Fruit fly (Drosophila melanogaster): ENCODE measurements around the gene Eip74EF.

The Eip74EF gene

DNA sequence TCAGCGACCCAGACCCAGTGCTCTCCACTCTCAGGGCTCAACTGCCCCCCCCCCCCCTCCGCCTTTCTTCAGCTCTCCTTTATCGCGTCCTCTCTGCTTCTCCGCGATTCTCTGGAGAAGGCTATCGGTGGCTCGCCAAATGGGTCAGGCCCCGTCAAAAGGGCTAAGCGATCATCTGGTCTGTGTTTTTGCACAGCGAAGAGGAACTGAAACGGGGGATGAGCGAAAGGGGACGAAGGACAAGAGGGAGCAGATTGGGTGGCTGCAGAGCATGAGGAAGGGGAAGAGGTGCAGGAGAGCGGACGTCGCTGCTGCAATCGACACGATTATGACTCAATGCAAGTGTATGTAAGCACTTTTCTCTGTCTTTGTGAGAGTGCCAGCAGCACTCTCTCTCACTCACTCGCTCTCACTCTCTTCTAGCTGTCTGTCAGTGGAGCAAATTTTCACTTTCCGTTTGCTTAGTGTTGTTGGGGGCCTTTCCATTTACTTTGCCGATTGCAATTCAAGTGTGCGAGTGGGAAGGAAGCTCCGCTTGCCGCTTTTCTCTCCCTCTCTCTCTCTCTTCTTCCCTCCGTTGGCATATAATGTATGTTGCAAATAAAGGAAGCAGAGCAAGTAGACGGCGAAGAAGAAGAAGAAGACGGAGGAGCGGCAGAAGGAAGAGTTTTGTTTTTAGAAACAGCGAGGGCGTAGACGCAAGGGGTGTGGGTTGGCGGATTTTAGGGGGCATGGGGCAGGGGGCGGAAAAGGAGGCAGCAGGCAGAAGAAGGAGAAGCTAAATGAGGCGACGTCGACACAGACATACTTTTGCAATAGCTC lies 41.4 kb downstream of the Eip74EF start:
- TF ChIP-seq Pif1B (GFP tag; optimal IDR thresholded peaks at IDR 0.05) (peak; percentile 56), CG13204 (GFP tag; optimal IDR thresholded peaks at IDR 0.05) (peak; percentile 83), CG8301 (tag; optimal IDR thresholded peaks at IDR 0.05) (peak; percentile 54), CG15710 (tag; optimal IDR thresholded peaks at IDR 0.05) (no peak), CG34367 (tag; optimal IDR thresholded peaks at IDR 0.05) (no peak), gl (tag; optimal IDR thresholded peaks at IDR 0.05) (no peak), fd96Ca (GFP tag; IDR thresholded peaks at IDR 0.05) (peak; percentile 69), D1 (tag; optimal IDR thresholded peaks at IDR 0.05) (no peak), Pif1A (GFP tag; optimal IDR thresholded peaks at IDR 0.05) (peak; percentile 35), CG10348 (GFP tag; IDR thresholded peaks at IDR 0.05) (no peak), Ets98B (GFP tag; IDR thresholded peaks at IDR 0.05) (peak; percentile 59), CG14655 (GFP tag; optimal IDR thresholded peaks at IDR 0.05) (peak; percentile 34), Snoo (tag; optimal IDR thresholded peaks at IDR 0.05) (peak; percentile 64), CG8159 (tag; optimal IDR thresholded peaks at IDR 0.05) (no peak), CG4496 (GFP tag; IDR thresholded peaks at IDR 0.05) (peak; percentile 63; the same call in 2 of the 3 replicates), CG12605 (GFP tag; IDR thresholded peaks at IDR 0.05) (no peak), EcR (GFP tag; optimal IDR thresholded peaks at IDR 0.05) (peak; percentile 95), rn (GFP tag; IDR thresholded peaks at IDR 0.05) (no peak), CG9948 (tag; optimal IDR thresholded peaks at IDR 0.05) (no peak), CG32121 (GFP tag; IDR thresholded peaks at IDR 0.05) (peak; percentile 19; the same call in 1 of the 2 replicates), CG17806 (tag; optimal IDR thresholded peaks at IDR 0.05) (no peak)

- TF ChIP-seq Pif1A (GFP tag; optimal IDR thresholded peaks at IDR 0.05) (peak; percentile 23), CG9948 (tag; optimal IDR thresholded peaks at IDR 0.05) (peak; percentile 82), Ets98B (GFP tag; IDR thresholded peaks at IDR 0.05) (no peak), CG8159 (tag; optimal IDR thresholded peaks at IDR 0.05) (peak; percentile 77), EcR (GFP tag; optimal IDR thresholded peaks at IDR 0.05) (no peak), CG15710 (tag; optimal IDR thresholded peaks at IDR 0.05) (peak; percentile 63), Snoo (tag; optimal IDR thresholded peaks at IDR 0.05) (no peak), CG32121 (GFP tag; IDR thresholded peaks at IDR 0.05) (no peak), CG17806 (tag; optimal IDR thresholded peaks at IDR 0.05) (peak; percentile 74), D1 (tag; optimal IDR thresholded peaks at IDR 0.05) (peak; percentile 60), CG34367 (tag; optimal IDR thresholded peaks at IDR 0.05) (peak; percentile 74), CG8301 (tag; optimal IDR thresholded peaks at IDR 0.05) (peak; percentile 13), CG4496 (GFP tag; IDR thresholded peaks at IDR 0.05) (0 out of 3 replicates have a peak, but pooled peaks have one; percentile 25), CG14655 (GFP tag; optimal IDR thresholded peaks at IDR 0.05) (peak; percentile 50), CG10348 (GFP tag; IDR thresholded peaks at IDR 0.05) (no peak), fd96Ca (GFP tag; IDR thresholded peaks at IDR 0.05) (no peak), CG13204 (GFP tag; optimal IDR thresholded peaks at IDR 0.05) (no peak)
Observed at dm6 chr3L:17576886-17577271, 42.2 kb downstream of the Eip74EF start.

DNA sequence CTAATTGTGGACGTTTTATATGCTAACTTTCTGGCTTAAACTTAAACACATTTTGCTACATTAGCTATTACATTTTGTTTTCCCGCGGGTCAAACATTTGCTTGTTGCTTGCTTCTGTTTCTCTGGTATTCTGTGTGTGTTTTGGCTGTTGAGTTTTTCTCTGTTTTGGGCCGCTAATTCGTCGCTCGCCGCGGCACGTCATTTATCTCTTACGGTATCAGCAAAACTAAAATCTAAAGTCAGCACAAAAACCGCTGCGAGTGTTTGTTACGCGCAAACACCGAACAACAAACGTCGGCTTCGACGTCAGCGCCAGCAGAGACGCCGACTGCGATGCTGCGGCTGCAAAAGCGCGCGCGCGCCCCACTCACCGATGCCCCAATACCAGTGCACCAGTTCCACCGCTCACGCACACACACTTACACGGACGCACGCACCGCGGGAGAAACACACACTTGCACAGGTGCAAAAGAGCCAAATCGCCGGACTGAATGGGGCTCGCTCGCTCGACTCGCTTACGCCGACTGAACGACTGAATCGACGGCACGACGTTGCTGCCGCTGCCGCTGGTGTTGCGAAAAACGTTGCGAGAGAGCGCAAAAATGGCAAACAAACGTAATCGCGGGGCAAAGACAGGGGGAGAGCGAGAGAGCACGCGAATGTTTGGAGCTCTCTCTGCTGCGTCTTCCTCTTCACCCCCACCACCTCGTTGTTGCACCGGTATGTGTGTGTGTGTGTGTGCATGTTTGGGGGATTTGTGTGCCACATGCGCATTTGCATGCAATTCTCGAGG lies 42.8 kb downstream of the Eip74EF start:
- TF ChIP-seq Snoo (tag; optimal IDR thresholded peaks at IDR 0.05) (no peak), fd96Ca (GFP tag; IDR thresholded peaks at IDR 0.05) (peak; percentile 66; the same call in 1 of the 3 replicates), CG4496 (GFP tag; IDR thresholded peaks at IDR 0.05) (0 out of 3 replicates have a peak, but pooled peaks have one; percentile 10), D1 (tag; optimal IDR thresholded peaks at IDR 0.05) (no peak), CG12605 (GFP tag; IDR thresholded peaks at IDR 0.05) (0 out of 2 replicates have a peak, but pooled peaks have one; percentile 51), CG10348 (GFP tag; IDR thresholded peaks at IDR 0.05) (no peak), Pif1B (GFP tag; optimal IDR thresholded peaks at IDR 0.05) (no peak), gl (tag; optimal IDR thresholded peaks at IDR 0.05) (no peak), CG15710 (tag; optimal IDR thresholded peaks at IDR 0.05) (no peak), CG8159 (tag; optimal IDR thresholded peaks at IDR 0.05) (no peak), rn (GFP tag; IDR thresholded peaks at IDR 0.05) (no peak), CG9948 (tag; optimal IDR thresholded peaks at IDR 0.05) (no peak), CG32121 (GFP tag; IDR thresholded peaks at IDR 0.05) (peak; percentile 53; the same call in 1 of the 2 replicates), Pif1A (GFP tag; optimal IDR thresholded peaks at IDR 0.05) (no peak), CG13204 (GFP tag; optimal IDR thresholded peaks at IDR 0.05) (peak; percentile 99), EcR (GFP tag; optimal IDR thresholded peaks at IDR 0.05) (peak; percentile 95), CG34367 (tag; optimal IDR thresholded peaks at IDR 0.05) (no peak), CG17806 (tag; optimal IDR thresholded peaks at IDR 0.05) (no peak), CG8301 (tag; optimal IDR thresholded peaks at IDR 0.05) (no peak), Ets98B (GFP tag; IDR thresholded peaks at IDR 0.05) (peak; percentile 69; the same call in 1 of the 2 replicates), CG14655 (GFP tag; optimal IDR thresholded peaks at IDR 0.05) (no peak)

DNA sequence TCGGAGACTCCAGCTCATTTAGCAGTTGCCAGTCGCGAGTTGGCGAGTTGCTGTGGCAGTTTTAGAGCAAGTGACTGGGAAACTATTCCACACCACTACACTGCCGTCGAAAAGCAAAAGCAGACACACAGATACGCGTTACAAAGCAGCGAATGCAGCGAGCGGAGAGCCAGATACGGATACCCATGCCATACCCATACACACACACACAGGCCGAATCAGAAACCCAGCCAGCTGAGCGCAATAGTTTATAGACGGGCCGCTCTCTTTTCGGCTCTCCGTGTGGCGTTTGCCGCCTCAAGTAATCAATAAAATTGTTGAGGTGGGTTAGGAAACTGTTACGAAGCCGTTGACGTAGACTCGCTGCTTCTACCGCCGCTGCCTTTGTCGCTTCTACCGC lies 45.3 kb downstream of the Eip74EF start:
- TF ChIP-seq Snoo (tag; optimal IDR thresholded peaks at IDR 0.05), result no peak
- peak; percentile 61; the same call in 2 of the 3 replicates for TF ChIP-seq CG4496 (GFP tag; IDR thresholded peaks at IDR 0.05)
- TF ChIP-seq Ets98B (GFP tag; IDR thresholded peaks at IDR 0.05), result peak; percentile 72
- TF ChIP-seq Pif1A (GFP tag; optimal IDR thresholded peaks at IDR 0.05), result no peak
- peak; percentile 87 for TF ChIP-seq EcR (GFP tag; optimal IDR thresholded peaks at IDR 0.05)
- TF ChIP-seq CG13204 (GFP tag; optimal IDR thresholded peaks at IDR 0.05), result peak; percentile 87
- peak; percentile 53 for TF ChIP-seq CG32121 (GFP tag; IDR thresholded peaks at IDR 0.05)
- no peak for TF ChIP-seq CG17806 (tag; optimal IDR thresholded peaks at IDR 0.05)
- no peak for TF ChIP-seq CG34367 (tag; optimal IDR thresholded peaks at IDR 0.05)
- TF ChIP-seq CG14655 (GFP tag; optimal IDR thresholded peaks at IDR 0.05), result no peak
- TF ChIP-seq CG15710 (tag; optimal IDR thresholded peaks at IDR 0.05), result no peak
- TF ChIP-seq CG12605 (GFP tag; IDR thresholded peaks at IDR 0.05), result peak; percentile 59; the same call in 1 of the 2 replicates
